Worm (Caenorhabditis elegans): ENCODE data around the gene idpp-6.
A peak's percentile ranks its signal among the peaks of the same experiment; 100 is the strongest.

idpp-6 gene

DNA sequence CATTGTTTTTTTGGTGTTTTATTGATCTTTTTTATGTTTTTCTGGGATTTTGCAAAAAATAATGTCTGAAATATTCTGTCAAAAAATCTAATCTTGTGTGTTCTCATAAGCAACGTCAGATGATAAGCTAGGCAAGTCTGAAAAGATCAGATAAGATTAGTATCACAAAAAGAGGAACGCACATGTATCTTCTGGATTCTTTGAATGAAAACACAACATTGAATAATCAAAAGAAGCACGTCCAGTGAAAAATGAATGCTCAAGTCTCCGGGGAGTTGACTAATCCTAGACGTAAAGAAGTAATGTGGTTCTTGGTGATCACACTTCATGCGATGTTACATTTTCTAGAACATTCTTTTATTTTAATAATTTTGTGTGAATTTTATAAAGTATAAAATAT is 22.5 kb downstream of the idpp-6 start:
- TF ChIP-seq ceh-13 (GFP tag; optimal IDR thresholded peaks at IDR 0.05), result no peak
- no peak for TF ChIP-seq ceh-36 (tag; optimal IDR thresholded peaks at IDR 0.05)
- TF ChIP-seq tbx-11 (GFP tag; IDR thresholded peaks at IDR 0.05), result no peak
- TF ChIP-seq flt-1 (GFP tag; IDR thresholded peaks at IDR 0.05), result no peak
- no peak for TF ChIP-seq ets-7 (tag; optimal IDR thresholded peaks at IDR 0.05)
- no peak for TF ChIP-seq hnd-1 (tag; optimal IDR thresholded peaks at IDR 0.05)
- TF ChIP-seq scrt-1 (GFP tag; IDR thresholded peaks at IDR 0.05), result no peak
- no peak for TF ChIP-seq sea-1 (GFP tag; conservative IDR thresholded peaks at IDR 0.05)
- TF ChIP-seq hmbx-1 (tag; optimal IDR thresholded peaks at IDR 0.05), result no peak
- no peak for TF ChIP-seq hmg-4 (GFP tag; optimal IDR thresholded peaks at IDR 0.05)
- no peak for TF ChIP-seq F13C5.2 (tag; optimal IDR thresholded peaks at IDR 0.05)
- TF ChIP-seq aly-1 (tag; optimal IDR thresholded peaks at IDR 0.05), result no peak

DNA sequence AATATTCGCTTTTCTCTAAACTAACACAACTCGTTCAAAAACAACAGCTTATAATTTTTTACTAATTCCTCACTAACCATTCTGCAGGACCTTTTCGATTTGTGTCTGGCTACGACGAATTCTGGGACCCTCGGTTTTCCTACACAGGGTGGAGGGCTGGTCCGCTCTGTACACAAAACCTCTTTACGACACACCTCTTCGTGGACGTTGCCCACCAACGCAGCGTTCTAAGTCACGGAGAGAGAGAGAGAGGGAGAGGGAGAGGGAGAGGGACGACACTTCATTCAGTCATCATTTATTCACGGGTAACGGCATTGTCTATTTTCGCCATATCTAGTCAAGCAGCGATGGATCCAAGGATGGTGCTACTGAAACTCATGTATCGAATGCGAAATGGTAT is 23.5 kb downstream of the idpp-6 start, which contains the start of gene atg-2:
Gene atg-2, plus strand, starts transcription at position 301 of the 400 bp plus-strand sequence.
- TF ChIP-seq hmg-4 (GFP tag; optimal IDR thresholded peaks at IDR 0.05) (peak; percentile 62), tra-4 (tag; optimal IDR thresholded peaks at IDR 0.05) (no peak), scrt-1 (GFP tag; IDR thresholded peaks at IDR 0.05) (no peak)

DNA sequence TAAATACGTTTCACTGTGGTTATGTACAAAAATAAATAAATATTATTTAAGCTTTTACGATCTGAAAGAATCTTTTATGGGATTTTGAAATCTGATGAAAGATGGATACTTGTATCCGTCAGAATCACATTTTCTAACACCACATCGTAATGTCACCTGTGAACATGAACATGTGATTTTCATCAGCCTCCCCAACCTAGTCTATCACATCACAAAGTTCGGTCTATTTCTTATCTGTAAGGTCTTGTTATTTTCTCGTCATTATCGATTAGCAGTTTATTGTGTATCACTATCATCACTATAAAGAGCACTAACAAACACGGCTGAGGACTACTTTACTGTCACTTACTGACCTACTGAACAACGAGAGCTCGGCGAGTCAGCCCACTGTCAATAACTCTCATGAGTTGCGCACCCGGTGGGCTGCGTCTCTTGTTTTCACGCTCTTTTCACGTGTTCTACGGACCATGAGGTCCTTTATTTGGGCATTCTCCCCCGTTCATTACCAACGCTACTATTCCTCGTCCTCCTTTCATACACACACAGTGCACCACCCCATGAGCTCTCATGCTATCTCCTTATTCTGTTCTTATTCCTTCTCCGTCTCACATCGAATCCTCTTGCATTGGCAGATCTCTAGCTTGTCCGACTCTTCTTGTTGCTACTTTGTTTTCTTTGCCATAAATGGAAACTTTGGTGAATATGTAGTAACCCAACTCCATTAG is 24.3 kb downstream of the idpp-6 start:
- no peak for TF ChIP-seq pes-1 (GFP tag; IDR thresholded peaks at IDR 0.05)
- no peak for TF ChIP-seq ama-1 (optimal IDR thresholded peaks at IDR 0.05)
- TF ChIP-seq tra-4 (tag; optimal IDR thresholded peaks at IDR 0.05), result no peak
- TF ChIP-seq F13C5.2 (tag; optimal IDR thresholded peaks at IDR 0.05), result peak; percentile 25
- peak; percentile 56 for TF ChIP-seq hmg-4 (GFP tag; optimal IDR thresholded peaks at IDR 0.05)
- no peak for TF ChIP-seq flt-1 (GFP tag; IDR thresholded peaks at IDR 0.05)

DNA sequence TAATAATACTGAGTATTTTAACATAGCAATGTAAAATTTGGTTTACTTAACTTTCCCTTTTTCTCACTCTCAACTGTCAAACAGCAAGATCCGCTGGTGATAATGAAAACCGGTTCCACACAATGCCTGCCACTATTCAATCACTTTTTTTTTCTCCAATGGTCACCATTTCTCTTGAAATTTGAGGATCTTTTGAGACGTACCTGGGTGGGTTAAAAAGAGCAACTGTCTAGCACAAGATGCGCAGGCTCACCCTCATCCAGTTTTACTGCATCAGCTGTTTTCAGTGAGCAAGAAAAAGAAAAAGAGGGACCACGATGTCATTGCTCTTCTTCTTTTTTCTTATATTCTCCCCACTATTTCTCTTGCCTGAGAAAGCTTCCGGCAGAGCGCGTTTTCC is 25.3 kb downstream of the idpp-6 start:
- no peak for TF ChIP-seq aly-1 (tag; optimal IDR thresholded peaks at IDR 0.05)
- no peak for TF ChIP-seq ceh-36 (tag; optimal IDR thresholded peaks at IDR 0.05)
- no peak for TF ChIP-seq scrt-1 (GFP tag; IDR thresholded peaks at IDR 0.05)
- TF ChIP-seq ama-1 (optimal IDR thresholded peaks at IDR 0.05), result no peak
- TF ChIP-seq flt-1 (GFP tag; IDR thresholded peaks at IDR 0.05), result no peak
- TF ChIP-seq tbx-37 (GFP tag; conservative IDR thresholded peaks at IDR 0.05), result no peak
- TF ChIP-seq hnd-1 (tag; optimal IDR thresholded peaks at IDR 0.05), result no peak
- TF ChIP-seq B0310.2 (tag; optimal IDR thresholded peaks at IDR 0.05), result no peak
- no peak for TF ChIP-seq sea-1 (GFP tag; conservative IDR thresholded peaks at IDR 0.05)
- no peak for TF ChIP-seq ceh-13 (GFP tag; optimal IDR thresholded peaks at IDR 0.05)
- no peak for TF ChIP-seq F13C5.2 (tag; optimal IDR thresholded peaks at IDR 0.05)
- no peak for TF ChIP-seq hmbx-1 (tag; optimal IDR thresholded peaks at IDR 0.05)
- TF ChIP-seq ets-7 (tag; optimal IDR thresholded peaks at IDR 0.05), result no peak
- no peak for TF ChIP-seq tbx-11 (GFP tag; IDR thresholded peaks at IDR 0.05)
- TF ChIP-seq hmg-4 (GFP tag; optimal IDR thresholded peaks at IDR 0.05), result no peak

DNA sequence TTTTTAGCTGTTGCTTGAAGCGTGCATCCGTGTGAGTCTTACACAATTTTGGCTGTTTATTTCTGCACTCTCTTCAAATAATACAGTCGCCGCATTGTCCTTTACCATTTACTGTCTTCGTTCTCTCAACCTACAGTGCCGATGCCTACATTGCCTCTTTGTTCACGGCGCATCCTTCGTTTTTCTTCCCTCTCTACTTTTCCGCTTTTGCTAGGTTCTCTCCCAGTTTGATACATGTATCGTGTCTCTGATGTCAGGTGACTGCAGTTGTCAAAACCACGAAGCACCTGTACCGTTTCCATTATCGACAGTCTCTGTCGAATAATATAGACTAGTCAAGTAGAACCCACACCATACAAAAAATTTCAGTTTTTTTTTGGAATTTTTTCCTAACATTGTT is 25.7 kb downstream of the idpp-6 start:
- TF ChIP-seq flt-1 (GFP tag; IDR thresholded peaks at IDR 0.05) (no peak), B0310.2 (tag; optimal IDR thresholded peaks at IDR 0.05) (no peak)

DNA sequence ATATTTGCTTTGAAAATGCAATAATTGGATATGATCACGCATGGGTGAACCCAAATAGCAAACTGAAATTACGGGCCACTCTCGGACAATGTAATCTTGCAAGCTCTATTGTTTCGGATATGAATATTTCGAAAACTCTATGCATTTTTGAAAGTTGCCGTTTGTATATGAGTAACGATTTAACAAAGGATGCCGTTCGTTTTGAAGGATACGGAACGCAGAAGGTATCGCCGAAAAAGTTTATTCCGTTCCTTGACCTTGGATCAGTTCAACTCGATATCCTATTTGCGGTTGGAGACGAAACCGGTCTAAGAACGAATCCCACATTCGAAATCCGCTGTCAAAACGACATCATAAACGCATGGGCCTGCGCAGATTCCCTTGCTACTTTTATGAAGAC is 30.1 kb downstream of the idpp-6 start:
- no peak for TF ChIP-seq scrt-1 (GFP tag; IDR thresholded peaks at IDR 0.05)
- TF ChIP-seq tbx-11 (GFP tag; IDR thresholded peaks at IDR 0.05), result no peak
- TF ChIP-seq ceh-36 (tag; optimal IDR thresholded peaks at IDR 0.05), result no peak
- TF ChIP-seq ceh-13 (GFP tag; optimal IDR thresholded peaks at IDR 0.05), result no peak
- TF ChIP-seq pes-1 (GFP tag; IDR thresholded peaks at IDR 0.05), result no peak
- no peak for TF ChIP-seq tbx-37 (GFP tag; conservative IDR thresholded peaks at IDR 0.05)
- TF ChIP-seq ets-7 (tag; optimal IDR thresholded peaks at IDR 0.05), result no peak
- TF ChIP-seq aly-1 (tag; optimal IDR thresholded peaks at IDR 0.05), result no peak
- TF ChIP-seq hmbx-1 (tag; optimal IDR thresholded peaks at IDR 0.05), result no peak
- no peak for TF ChIP-seq B0310.2 (tag; optimal IDR thresholded peaks at IDR 0.05)
- TF ChIP-seq flt-1 (GFP tag; IDR thresholded peaks at IDR 0.05), result no peak
- TF ChIP-seq hnd-1 (tag; optimal IDR thresholded peaks at IDR 0.05), result no peak
- TF ChIP-seq ama-1 (optimal IDR thresholded peaks at IDR 0.05), result no peak
- TF ChIP-seq F13C5.2 (tag; optimal IDR thresholded peaks at IDR 0.05), result no peak
- no peak for TF ChIP-seq hmg-4 (GFP tag; optimal IDR thresholded peaks at IDR 0.05)

DNA sequence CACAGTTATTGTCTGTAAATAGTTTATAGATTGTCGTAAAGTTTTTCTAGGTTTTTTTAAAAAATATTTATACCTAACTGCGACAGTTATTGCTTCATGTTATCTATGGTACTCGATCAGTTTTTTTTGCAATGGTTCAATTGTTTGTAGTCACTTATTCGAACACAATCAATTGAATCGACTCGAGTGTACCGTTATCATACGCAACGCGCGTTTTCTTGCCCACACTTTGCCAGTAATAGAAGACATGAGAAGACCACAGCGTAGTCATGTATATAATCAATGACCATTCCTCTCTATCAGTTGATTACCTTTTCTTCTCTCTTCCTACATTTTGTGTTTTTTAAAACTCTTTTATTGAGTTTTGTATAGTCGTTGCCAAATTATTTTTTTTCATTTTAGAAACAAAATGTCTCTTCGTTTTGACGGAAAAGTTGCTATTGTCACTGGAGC is 35.1 kb downstream of the idpp-6 start, which contains the start of gene dhs-28:
Gene dhs-28, plus strand, starts transcription at position 403 of the 453 bp plus-strand sequence.
- no peak for TF ChIP-seq tbx-11 (GFP tag; IDR thresholded peaks at IDR 0.05)
- TF ChIP-seq aly-1 (tag; optimal IDR thresholded peaks at IDR 0.05), result no peak
- no peak for TF ChIP-seq ceh-13 (GFP tag; optimal IDR thresholded peaks at IDR 0.05)
- TF ChIP-seq pes-1 (GFP tag; IDR thresholded peaks at IDR 0.05), result no peak
- no peak for TF ChIP-seq scrt-1 (GFP tag; IDR thresholded peaks at IDR 0.05)
- no peak for TF ChIP-seq ama-1 (optimal IDR thresholded peaks at IDR 0.05)
- no peak for TF ChIP-seq hmg-4 (GFP tag; optimal IDR thresholded peaks at IDR 0.05)
- TF ChIP-seq tra-4 (tag; optimal IDR thresholded peaks at IDR 0.05), result no peak
- TF ChIP-seq B0310.2 (tag; optimal IDR thresholded peaks at IDR 0.05), result no peak
- no peak for TF ChIP-seq hnd-1 (tag; optimal IDR thresholded peaks at IDR 0.05)

DNA sequence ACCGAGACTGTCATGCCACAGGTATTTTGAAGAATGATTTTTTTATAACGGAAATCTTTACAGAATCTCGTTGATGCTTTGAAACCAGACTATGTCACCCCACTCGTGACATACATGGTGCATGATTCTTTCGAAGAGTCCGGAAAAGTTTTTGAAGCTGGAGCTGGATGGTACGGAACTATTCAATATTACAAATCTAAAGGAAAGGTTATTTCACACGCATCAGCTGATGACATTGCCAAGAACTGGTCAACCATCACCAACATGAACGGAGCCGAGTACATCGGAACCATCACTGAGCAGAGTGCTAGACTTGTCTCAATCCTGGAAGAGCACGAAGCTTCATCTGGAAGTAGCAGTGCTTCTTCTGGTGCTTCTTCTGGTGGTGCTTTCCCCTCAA is 36.2 kb downstream of the idpp-6 start:
- no peak for TF ChIP-seq F13C5.2 (tag; optimal IDR thresholded peaks at IDR 0.05)

Measured in whole organism, early embryonic.